Worm (Caenorhabditis elegans) whole organism, L4/young adult: ENCODE results near the gene nmur-2.

Experiments used
- W03F9.2 ChIP-seq: fragments of 150-350 bp; optimal IDR thresholded peaks from 2 replicates; lab custom pipeline; 2014; ENCODE audit warnings: missing biosample characterization, missing genetic modification characterization
- dao-5 ChIP-seq: sonication (generic microtip); optimal IDR thresholded peaks from 2 replicates; lab custom pipeline; 2016; ENCODE audit warnings: missing genotype, missing genetic modification characterization, moderate library complexity, missing compliant biosample characterization
- him-1 ChIP-seq: sonication (generic microtip); optimal IDR thresholded peaks from 2 replicates; lab custom pipeline; 2016; ENCODE audit warnings: missing genotype, missing genetic modification reagents, missing genetic modification characterization, missing compliant biosample characterization

nmur-2 gene

ce11 chrII:133548-134275 lies 8.9 kb upstream of the nmur-2 start, which contains the start of gene cwn-1:
Gene cwn-1, minus strand, starts transcription at chrII:133598.
- TF ChIP-seq him-1 (tag; lab: Kevin White, UChicago) (no peak), W03F9.2 (tag; lab: Kevin White, UChicago) (no peak), dao-5 (tag; lab: Kevin White, UChicago) (no peak)

ce11 chrII:129770-130169 lies 5.0 kb upstream of the nmur-2 start:
- TF ChIP-seq him-1 (tag; lab: Kevin White, UChicago), result no peak
- TF ChIP-seq W03F9.2 (tag; lab: Kevin White, UChicago), result no peak
- no peak for TF ChIP-seq dao-5 (tag; lab: Kevin White, UChicago)

- TF ChIP-seq dao-5 (tag; lab: Kevin White, UChicago), result no peak
- no peak for TF ChIP-seq him-1 (tag; lab: Kevin White, UChicago)
- no peak for TF ChIP-seq W03F9.2 (tag; lab: Kevin White, UChicago)
These were observed 4.1 kb upstream of the nmur-2 start, which contains the start of gene srd-3 for ce11 chrII:128929-129328. Gene srd-3, minus strand, starts transcription at chrII:129029.

- no peak for TF ChIP-seq him-1 (tag; lab: Kevin White, UChicago)
- no peak for TF ChIP-seq dao-5 (tag; lab: Kevin White, UChicago)
- no peak for TF ChIP-seq W03F9.2 (tag; lab: Kevin White, UChicago)
These were observed 2.3 kb downstream of the nmur-2 start for ce11 chrII:122494-122893.

- TF ChIP-seq dao-5 (tag; lab: Kevin White, UChicago) (no peak), him-1 (tag; lab: Kevin White, UChicago) (no peak), W03F9.2 (tag; lab: Kevin White, UChicago) (no peak)
These were observed 2.8 kb downstream of the nmur-2 start for ce11 chrII:122008-122407.

- TF ChIP-seq him-1 (tag; lab: Kevin White, UChicago) (no peak), W03F9.2 (tag; lab: Kevin White, UChicago) (no peak), dao-5 (tag; lab: Kevin White, UChicago) (no peak)
These were observed 3.7 kb downstream of the nmur-2 start, which contains the start of gene K10B4.3 for ce11 chrII:121121-121520. Gene K10B4.3, minus strand, starts transcription at chrII:121221.

ce11 chrII:116916-117315 lies 7.9 kb downstream of the nmur-2 start, which contains the start of gene srt-54:
Gene srt-54, plus strand, starts transcription at chrII:117216.
- TF ChIP-seq dao-5 (tag; lab: Kevin White, UChicago), result no peak
- TF ChIP-seq W03F9.2 (tag; lab: Kevin White, UChicago), result no peak
- TF ChIP-seq him-1 (tag; lab: Kevin White, UChicago), result no peak

ce11 chrII:112231-112630 lies 12.6 kb downstream of the nmur-2 start:
- TF ChIP-seq W03F9.2 (tag; lab: Kevin White, UChicago), result no peak
- no peak for TF ChIP-seq dao-5 (tag; lab: Kevin White, UChicago)
- TF ChIP-seq him-1 (tag; lab: Kevin White, UChicago), result no peak

ce11 chrII:111267-111666 lies 13.5 kb downstream of the nmur-2 start, which contains the start of gene C50D2.1:
Gene C50D2.1, plus strand, starts transcription at chrII:111567.
- no peak for TF ChIP-seq dao-5 (tag; lab: Kevin White, UChicago)
- no peak for TF ChIP-seq W03F9.2 (tag; lab: Kevin White, UChicago)
- TF ChIP-seq him-1 (tag; lab: Kevin White, UChicago), result no peak

ce11 chrII:108865-109264 lies 15.9 kb downstream of the nmur-2 start, which contains the start of gene C50D2.2:
Gene C50D2.2, plus strand, starts transcription at chrII:109165.
- TF ChIP-seq W03F9.2 (tag; lab: Kevin White, UChicago), result no peak
- TF ChIP-seq him-1 (tag; lab: Kevin White, UChicago), result no peak
- no peak for TF ChIP-seq dao-5 (tag; lab: Kevin White, UChicago)

- TF ChIP-seq him-1 (tag; lab: Kevin White, UChicago) (no peak), W03F9.2 (tag; lab: Kevin White, UChicago) (no peak), dao-5 (tag; lab: Kevin White, UChicago) (no peak)
These were observed 17.1 kb downstream of the nmur-2 start for ce11 chrII:107703-108102.

- TF ChIP-seq dao-5 (tag; lab: Kevin White, UChicago) (no peak), W03F9.2 (tag; lab: Kevin White, UChicago) (no peak), him-1 (tag; lab: Kevin White, UChicago) (no peak)
These were observed 18.9 kb downstream of the nmur-2 start, which contains the start of gene txt-1 for ce11 chrII:105889-106288. Gene txt-1, plus strand, starts transcription at chrII:106189.

ce11 chrII:105327-105882 lies 19.4 kb downstream of the nmur-2 start:
- TF ChIP-seq him-1 (tag; lab: Kevin White, UChicago), result no peak
- no peak for TF ChIP-seq dao-5 (tag; lab: Kevin White, UChicago)
- no peak for TF ChIP-seq W03F9.2 (tag; lab: Kevin White, UChicago)
